Fruit fly (Drosophila melanogaster) whole organism, embryonic: Measurements from ENCODE around the gene Gale.

Source experiments
- Bdp1 ChIP-seq: fragments of 200-800 bp; sonication (Bioruptor generic); optimal IDR thresholded peaks from 3 replicates; lab custom pipeline; 2016; ENCODE audit warnings: missing biosample characterization, missing genetic modification characterization
- CG10321 ChIP-seq: fragments of 200-800 bp; sonication (Bioruptor generic); IDR thresholded peaks from 2 replicates; pipeline ENCODE4 v1.3.6; 2022; ENCODE audit warnings: missing biosample characterization, missing genetic modification characterization
- CG10979 ChIP-seq: fragments of 200-800 bp; sonication (Bioruptor generic); optimal IDR thresholded peaks from 2 replicates; lab custom pipeline; 2018; ENCODE audit warnings: missing biosample characterization, mild to moderate bottlenecking, missing genetic modification characterization, moderate library complexity
- CG12391 ChIP-seq: fragments of 200-800 bp; sonication (Bioruptor generic); optimal IDR thresholded peaks from 3 replicates; lab custom pipeline; 2018; ENCODE audit warnings: missing biosample characterization, mild to moderate bottlenecking, missing genetic modification characterization, moderate library complexity
- CG12744 ChIP-seq: fragments of 200-800 bp; sonication (Bioruptor generic); optimal IDR thresholded peaks from 2 replicates; lab custom pipeline; 2016; ENCODE audit warnings: missing biosample characterization, missing genetic modification characterization
- CG12942 ChIP-seq: fragments of 200-800 bp; sonication (Bioruptor generic); optimal IDR thresholded peaks from 3 replicates; lab custom pipeline; 2016; ENCODE audit warnings: missing biosample characterization, missing genetic modification characterization
- CG13775 ChIP-seq: fragments of 200-800 bp; sonication (Bioruptor generic); optimal IDR thresholded peaks from 3 replicates; lab custom pipeline; 2017; ENCODE audit warnings: missing biosample characterization, mild to moderate bottlenecking, missing genetic modification characterization
- CG2120 ChIP-seq: fragments of 200-800 bp; sonication (Bioruptor generic); optimal IDR thresholded peaks from 3 replicates; lab custom pipeline; 2016; ENCODE audit warnings: missing biosample characterization, missing genetic modification characterization
- CG2889 ChIP-seq: fragments of 200-800 bp; sonication (Bioruptor generic); IDR thresholded peaks from 3 replicates; pipeline ENCODE4 v1.3.6; 2022; ENCODE audit warnings: missing biosample characterization, missing genetic modification characterization
- CG33213 ChIP-seq: fragments of 200-800 bp; sonication (Bioruptor generic); optimal IDR thresholded peaks from 3 replicates; lab custom pipeline; 2016; ENCODE audit warnings: missing biosample characterization, missing genetic modification characterization
- CG4282 ChIP-seq: fragments of 200-800 bp; sonication (Bioruptor generic); optimal IDR thresholded peaks from 2 replicates; lab custom pipeline; 2016; ENCODE audit warnings: missing biosample characterization, missing genetic modification characterization
- CG4360 ChIP-seq: fragments of 200-800 bp; sonication (Bioruptor generic); IDR thresholded peaks from 2 replicates; pipeline ENCODE4 v1.3.6; 2022; ENCODE audit warnings: missing biosample characterization, missing genetic modification characterization
- CG4617 ChIP-seq: fragments of 200-800 bp; sonication (Bioruptor generic); optimal IDR thresholded peaks from 3 replicates; lab custom pipeline; 2016; ENCODE audit warnings: missing biosample characterization, missing genetic modification characterization, borderline replicate concordance
- CkIIα-i1 ChIP-seq: fragments of 200-800 bp; sonication (Bioruptor generic); IDR thresholded peaks from 2 replicates; pipeline ENCODE4 v1.3.6; 2022; ENCODE audit warnings: missing biosample characterization, missing genetic modification characterization
- Dip2 ChIP-seq: fragments of 200-800 bp; sonication (Bioruptor generic); IDR thresholded peaks from 2 replicates; pipeline ENCODE4 v1.3.6; 2022; ENCODE audit warnings: missing biosample characterization, missing genetic modification characterization
- Dref ChIP-seq: fragments of 200-800 bp; sonication (Bioruptor generic); IDR thresholded peaks from 2 replicates; pipeline ENCODE4 v1.3.6; 2022; ENCODE audit warnings: missing biosample characterization, missing genetic modification characterization
- Fer1 ChIP-seq: fragments of 200-800 bp; sonication (Bioruptor generic); optimal IDR thresholded peaks from 2 replicates; lab custom pipeline; 2017; ENCODE audit warnings: missing biosample characterization, mild to moderate bottlenecking, missing genetic modification characterization
- MBD-R2 ChIP-seq: fragments of 200-800 bp; sonication (Bioruptor generic); IDR thresholded peaks from 2 replicates; pipeline ENCODE4 v1.3.6; 2022; ENCODE audit warnings: missing biosample characterization, missing genetic modification characterization
- MTF-1 ChIP-seq: fragments of 200-800 bp; sonication (Bioruptor generic); optimal IDR thresholded peaks from 2 replicates; lab custom pipeline; 2018; ENCODE audit warnings: missing biosample characterization, mild to moderate bottlenecking, missing genetic modification characterization, borderline replicate concordance
- Mad ChIP-seq: fragments of 200-800 bp; sonication (Bioruptor generic); optimal IDR thresholded peaks from 2 replicates; lab custom pipeline; 2016; ENCODE audit warnings: missing biosample characterization, missing genetic modification characterization
- NC2β ChIP-seq: fragments of 200-800 bp; sonication (Bioruptor generic); optimal IDR thresholded peaks from 2 replicates; lab custom pipeline; 2016; ENCODE audit warnings: missing biosample characterization, missing genetic modification characterization
- Neu2 ChIP-seq: fragments of 200-800 bp; sonication (Bioruptor generic); optimal IDR thresholded peaks from 3 replicates; lab custom pipeline; 2016; ENCODE audit warnings: missing biosample characterization, missing genetic modification characterization, borderline replicate concordance
- Oli ChIP-seq: fragments of 200-800 bp; sonication (Bioruptor generic); optimal IDR thresholded peaks from 2 replicates; lab custom pipeline; 2018; ENCODE audit warnings: missing biosample characterization, mild to moderate bottlenecking, missing genetic modification characterization, moderate library complexity
- Ptx1 ChIP-seq: fragments of 200-800 bp; sonication (Bioruptor generic); IDR thresholded peaks from 2 replicates; pipeline ENCODE4 v1.3.6; 2022; ENCODE audit warnings: missing biosample characterization, missing genetic modification characterization
- Rx ChIP-seq: fragments of 200-800 bp; sonication (Bioruptor generic); IDR thresholded peaks from 2 replicates; pipeline ENCODE4 v1.3.6; 2022; ENCODE audit warnings: missing biosample characterization, missing genetic modification characterization
- Scr ChIP-seq: fragments of 200-800 bp; sonication (Bioruptor generic); IDR thresholded peaks from 2 replicates; pipeline ENCODE4 v1.3.6; 2022; ENCODE audit warnings: missing biosample characterization, missing genetic modification characterization; ENCODE audit not compliant: partially characterized antibody
- Xbp1 ChIP-seq: fragments of 200-800 bp; sonication (Bioruptor generic); optimal IDR thresholded peaks from 3 replicates; lab custom pipeline; 2016; ENCODE audit warnings: missing biosample characterization, mild to moderate bottlenecking, missing genetic modification characterization
- YL-1 ChIP-seq: fragments of 200-800 bp; sonication (Bioruptor generic); optimal IDR thresholded peaks from 3 replicates; lab custom pipeline; 2017; ENCODE audit warnings: missing biosample characterization, mild to moderate bottlenecking, missing genetic modification characterization
- bab2 ChIP-seq: fragments of 200-800 bp; sonication (Bioruptor generic); optimal IDR thresholded peaks from 2 replicates; lab custom pipeline; 2016; ENCODE audit warnings: missing biosample characterization, missing genetic modification characterization
- bcd ChIP-seq: fragments of 200-800 bp; sonication (Bioruptor generic); optimal IDR thresholded peaks from 2 replicates; lab custom pipeline; 2017; ENCODE audit warnings: missing biosample characterization, mild to moderate bottlenecking, missing genetic modification characterization
- bigmax ChIP-seq: fragments of 200-800 bp; sonication (Bioruptor generic); optimal IDR thresholded peaks from 2 replicates; lab custom pipeline; 2018; ENCODE audit warnings: missing biosample characterization, mild to moderate bottlenecking, missing genetic modification characterization
- emc ChIP-seq: fragments of 200-800 bp; sonication (Bioruptor generic); optimal IDR thresholded peaks from 2 replicates; lab custom pipeline; 2016; ENCODE audit warnings: missing biosample characterization, missing genetic modification characterization
- ems ChIP-seq: fragments of 200-800 bp; sonication (Bioruptor generic); optimal IDR thresholded peaks from 3 replicates; lab custom pipeline; 2016; ENCODE audit warnings: missing biosample characterization, missing genetic modification characterization
- fd102C ChIP-seq: fragments of 200-800 bp; sonication (Bioruptor generic); optimal IDR thresholded peaks from 2 replicates; lab custom pipeline; 2018; ENCODE audit warnings: missing biosample characterization, mild to moderate bottlenecking, missing genetic modification characterization, moderate library complexity
- fru ChIP-seq: fragments of >200 bp; optimal IDR thresholded peaks from 2 replicates; lab custom pipeline; 2017
- hb ChIP-seq: fragments of 200-800 bp; sonication (Bioruptor generic); IDR thresholded peaks from 3 replicates; pipeline ENCODE4 v1.3.6; 2022; ENCODE audit warnings: missing biosample characterization, missing genetic modification characterization; ENCODE audit not compliant: partially characterized antibody
- inv ChIP-seq: fragments of 200-800 bp; sonication (Bioruptor generic); IDR thresholded peaks from 2 replicates; pipeline ENCODE4 v1.3.6; 2022; ENCODE audit warnings: missing biosample characterization, missing genetic modification characterization; ENCODE audit not compliant: partially characterized antibody
- nmo ChIP-seq: fragments of 200-800 bp; sonication (Bioruptor generic); optimal IDR thresholded peaks from 2 replicates; lab custom pipeline; 2018; ENCODE audit warnings: missing biosample characterization, mild to moderate bottlenecking, missing genetic modification characterization, moderate library complexity
- pan ChIP-seq, 4 experiments: fragments of >200 bp in 3 of 4; fragments of 200-800 bp in 1 of 4; sonication (Bioruptor generic) in 1 of 4; optimal IDR thresholded peaks in 3 of 4; IDR thresholded peaks in 1 of 4; 2 replicates each; pipeline versions ENCODE4 v1.3.6 to Lab custom; 2017 to 2022; ENCODE audit warnings: missing biosample characterization in 2 of 4, missing genetic modification characterization in 2 of 4, mixed read lengths in 1 of 4
- pzg ChIP-seq: fragments of 200-800 bp; sonication (Bioruptor generic); optimal IDR thresholded peaks from 3 replicates; lab custom pipeline; 2018; ENCODE audit warnings: missing biosample characterization, mild to moderate bottlenecking, missing genetic modification characterization, moderate library complexity
- ro ChIP-seq: fragments of 200-800 bp; sonication (Bioruptor generic); IDR thresholded peaks from 2 replicates; pipeline ENCODE4 v1.3.6; 2022; ENCODE audit warnings: missing biosample characterization, missing genetic modification characterization
- slbo ChIP-seq: fragments of 200-800 bp; sonication (Bioruptor generic); IDR thresholded peaks from 2 replicates; pipeline ENCODE4 v1.3.6; 2022; ENCODE audit warnings: missing biosample characterization, missing genetic modification characterization
- sob ChIP-seq: fragments of 200-800 bp; sonication (Bioruptor generic); IDR thresholded peaks from 2 replicates; pipeline ENCODE4 v1.3.6; 2022; ENCODE audit warnings: missing biosample characterization, missing genetic modification characterization
- tap ChIP-seq: fragments of 200-800 bp; optimal IDR thresholded peaks from 3 replicates; lab custom pipeline; 2019; ENCODE audit warnings: missing biosample characterization, mild to moderate bottlenecking, missing genetic modification characterization, moderate library complexity
- tx ChIP-seq: fragments of 200-800 bp; sonication (Bioruptor generic); optimal IDR thresholded peaks from 2 replicates; lab custom pipeline; 2016; ENCODE audit warnings: missing biosample characterization, missing genetic modification characterization
- wor ChIP-seq: fragments of 200-800 bp; sonication (Bioruptor generic); IDR thresholded peaks from 2 replicates; pipeline ENCODE4 v1.3.6; 2022; ENCODE audit warnings: missing biosample characterization, missing genetic modification characterization
- zen ChIP-seq: fragments of 200-800 bp; sonication (Bioruptor generic); optimal IDR thresholded peaks from 3 replicates; lab custom pipeline; 2018; ENCODE audit warnings: missing biosample characterization, mild to moderate bottlenecking, missing genetic modification characterization, moderate library complexity

Gale gene

dm6 chr3L:611639-612611 lies 36.4 kb upstream of the Gale start (continued):
- 0 out of 2 replicates have a peak, but pooled peaks have one; percentile 18 for TF ChIP-seq wor (GFP tag; lab: Robert Waterston, UW)
- TF ChIP-seq bab2 (GFP tag; lab: Kevin White, UChicago), result peak; percentile 44
- 0 out of 2 replicates have a peak, but pooled peaks have one; percentile 34 for TF ChIP-seq Dref (GFP tag; lab: Robert Waterston, UW)
- no peak; the same call in 1 of the 2 replicates for TF ChIP-seq CG10321
- TF ChIP-seq Xbp1 (GFP tag; lab: Kevin White, UChicago), result peak; percentile 60
- 0 out of 2 replicates have a peak, but pooled peaks have one; percentile 5 for TF ChIP-seq ro (GFP tag; lab: Robert Waterston, UW)
- no peak for TF ChIP-seq emc
- TF ChIP-seq pzg (GFP tag; lab: Kevin White, UChicago), result no peak
- no peak for TF ChIP-seq fru (lab: Kevin White, UChicago)
- TF ChIP-seq slbo (GFP tag; lab: Robert Waterston, UW), result peak; percentile 76
- TF ChIP-seq Mad (GFP tag; lab: Kevin White, UChicago), result peak; percentile 63
- peak; percentile 47 for TF ChIP-seq tap (tag; lab: Kevin White, UChicago)
- peak; percentile 44 for TF ChIP-seq zen (tag; lab: Kevin White, UChicago)
- no peak for TF ChIP-seq hb (GFP tag; lab: Robert Waterston, UW)
- peak; percentile 71 for TF ChIP-seq CG13775
- peak; percentile 59; the same call in 1 of the 2 replicates for TF ChIP-seq MBD-R2 (GFP tag; lab: Robert Waterston, UW)
- peak; percentile 60; the same call in 1 of the 2 replicates for TF ChIP-seq Ptx1 (GFP tag; lab: Robert Waterston, UW)
- no peak for TF ChIP-seq inv (GFP tag; lab: Robert Waterston, UW)
- TF ChIP-seq bigmax (GFP tag; lab: Kevin White, UChicago), result no peak
- no peak for TF ChIP-seq pan (optimal IDR thresholded peaks at IDR 0.05; lab: Kevin White, UChicago)
- TF ChIP-seq pan (GFP tag; optimal IDR thresholded peaks at IDR 0.05 in 1 of 2, IDR thresholded peaks at IDR 0.05 in 1 of 2), result peak in 1 of 2 experiments; percentile 86
- TF ChIP-seq CG2889 (GFP tag; lab: Robert Waterston, UW), result peak; percentile 37; the same call in 1 of the 3 replicates
- no peak for TF ChIP-seq Dip2 (GFP tag; lab: Robert Waterston, UW)
- TF ChIP-seq CG4282, result peak; percentile 43
- TF ChIP-seq bcd (GFP tag; lab: Kevin White, UChicago), result peak; percentile 73
- peak; percentile 43 for TF ChIP-seq CG12942 (GFP tag; lab: Kevin White, UChicago)
- TF ChIP-seq Fer1, result peak; percentile 74
- no peak for TF ChIP-seq Scr
- TF ChIP-seq Oli (tag; lab: Kevin White, UChicago), result peak; percentile 71
- TF ChIP-seq YL-1, result peak; percentile 4
- peak; percentile 75 for TF ChIP-seq CG2120 (GFP tag; lab: Kevin White, UChicago)
- peak; percentile 42 for TF ChIP-seq ems (GFP tag; lab: Kevin White, UChicago)

dm6 chr3L:613578-614300 lies 34.6 kb upstream of the Gale start:
- peak; percentile 8 for TF ChIP-seq CG33213
- TF ChIP-seq Dref (GFP tag; lab: Robert Waterston, UW), result 0 out of 2 replicates have a peak, but pooled peaks have one; percentile 1
- TF ChIP-seq CkIIα-i1, result no peak
- peak; percentile 59 for TF ChIP-seq CG12391 (tag; lab: Kevin White, UChicago)
- peak; percentile 22 for TF ChIP-seq Bdp1
- TF ChIP-seq nmo (GFP tag; lab: Kevin White, UChicago), result peak; percentile 47
- peak; percentile 43; the same call in 1 of the 2 replicates for TF ChIP-seq CG4360 (GFP tag; lab: Robert Waterston, UW)
- TF ChIP-seq tx (GFP tag; lab: Kevin White, UChicago), result no peak
- peak; percentile 97 for TF ChIP-seq fd102C (GFP tag; lab: Kevin White, UChicago)
- TF ChIP-seq Rx (GFP tag; lab: Robert Waterston, UW), result 0 out of 2 replicates have a peak, but pooled peaks have one; percentile 15
- peak; percentile 82 for TF ChIP-seq CG10979
- peak; percentile 35 for TF ChIP-seq MTF-1 (GFP tag; lab: Kevin White, UChicago)
- TF ChIP-seq CG12744 (GFP tag; lab: Kevin White, UChicago), result no peak
- TF ChIP-seq CG4617, result peak; percentile 41
- TF ChIP-seq NC2β, result peak; percentile 70
- TF ChIP-seq sob (GFP tag; lab: Robert Waterston, UW), result no peak
- peak; percentile 43 for TF ChIP-seq Neu2 (GFP tag; lab: Kevin White, UChicago)
